Worm (Caenorhabditis elegans) whole organism, L4 larva: Measurements from ENCODE around the gene zipt-2.1.

ENCODE experiments used
- ces-1 ChIP-seq: fragments of 150-350 bp; sonication (generic microtip); optimal IDR thresholded peaks from 4 replicates; lab custom pipeline; 2014; ENCODE audit warnings: missing biosample characterization, missing genetic modification reagents, missing genetic modification characterization
- egl-27 ChIP-seq: sonication (generic microtip); optimal IDR thresholded peaks from 3 replicates; lab custom pipeline; 2017; ENCODE audit warnings: missing biosample characterization, missing genetic modification reagents, missing genetic modification characterization
- gei-8 ChIP-seq: fragments of 200-800 bp; sonication (Bioruptor generic); optimal IDR thresholded peaks from 2 replicates; lab custom pipeline; 2018; ENCODE audit warnings: mild to moderate bottlenecking, missing genetic modification characterization, missing compliant biosample characterization
- jun-1 ChIP-seq: fragments of 150-350 bp; optimal IDR thresholded peaks from 2 replicates; lab custom pipeline; 2014; ENCODE audit warnings: missing biosample characterization, missing genetic modification reagents, missing genetic modification characterization
- snpc-4 ChIP-seq: fragments of 150-350 bp; optimal IDR thresholded peaks from 2 replicates; lab custom pipeline; 2014; ENCODE audit warnings: missing biosample characterization, missing genetic modification characterization
- zip-11 ChIP-seq: fragments of 200-800 bp; sonication (Bioruptor generic); IDR thresholded peaks from 2 replicates; pipeline ENCODE4 v1.3.6; 2022; ENCODE audit warnings: missing genetic modification characterization, missing compliant biosample characterization
- ztf-11 ChIP-seq: fragments of 150-350 bp; optimal IDR thresholded peaks from 2 replicates; lab custom pipeline; 2014; ENCODE audit warnings: missing biosample characterization, missing genetic modification characterization

- no peak for TF ChIP-seq ztf-11
- TF ChIP-seq gei-8 (GFP tag; lab: Kevin White, UChicago), result no peak
- no peak for TF ChIP-seq jun-1 (tag; lab: Kevin White, UChicago)
- TF ChIP-seq ces-1 (GFP tag; lab: Kevin White, UChicago), result no peak
- no peak for TF ChIP-seq snpc-4 (tag; lab: Kevin White, UChicago)
- TF ChIP-seq egl-27 (tag; lab: Kevin White, UChicago), result no peak
- no peak for TF ChIP-seq zip-11 (GFP tag; lab: Robert Waterston, UW)
Measured at ce11 chrIV:10782014-10782413, 17.4 kb upstream of the zipt-2.1 start.
